Fruit fly (Drosophila melanogaster) whole organism, embryonic: ENCODE data around the gene AGO2.

Experiments
- B-H2 ChIP-seq: fragments of 200-800 bp; sonication (Bioruptor generic); optimal IDR thresholded peaks from 2 replicates; lab custom pipeline; 2018; ENCODE audit warnings: missing biosample characterization, mild to moderate bottlenecking, missing genetic modification characterization
- CG10543 ChIP-seq: fragments of 200-800 bp; sonication (Bioruptor generic); optimal IDR thresholded peaks from 3 replicates; lab custom pipeline; 2017; ENCODE audit warnings: missing biosample characterization, mild to moderate bottlenecking, missing genetic modification characterization, moderate library complexity
- CG12299 ChIP-seq: fragments of 200-800 bp; sonication (Bioruptor generic); optimal IDR thresholded peaks from 2 replicates; lab custom pipeline; 2018; ENCODE audit warnings: missing biosample characterization, mild to moderate bottlenecking, missing genetic modification characterization
- CG13424 ChIP-seq: fragments of 200-800 bp; sonication (Bioruptor generic); optimal IDR thresholded peaks from 2 replicates; lab custom pipeline; 2019; ENCODE audit warnings: missing biosample characterization, mild to moderate bottlenecking, missing genetic modification characterization, moderate library complexity
- CG14710 ChIP-seq: fragments of 200-800 bp; sonication (Bioruptor generic); optimal IDR thresholded peaks from 3 replicates; lab custom pipeline; 2019; ENCODE audit warnings: missing biosample characterization, mild to moderate bottlenecking, missing genetic modification characterization, moderate library complexity
- CG17385 ChIP-seq: fragments of 200-800 bp; sonication (Bioruptor generic); optimal IDR thresholded peaks from 3 replicates; lab custom pipeline; 2018; ENCODE audit warnings: missing biosample characterization, mild to moderate bottlenecking, missing genetic modification characterization
- CG2199 ChIP-seq: fragments of 200-800 bp; sonication (Bioruptor generic); IDR thresholded peaks from 3 replicates; pipeline ENCODE4 v1.3.6; 2022; ENCODE audit warnings: missing biosample characterization, missing genetic modification characterization
- CG32532 ChIP-seq: fragments of 200-800 bp; sonication (Bioruptor generic); IDR thresholded peaks from 2 replicates; pipeline ENCODE4 v1.3.6; 2022; ENCODE audit warnings: missing biosample characterization, missing genetic modification characterization
- CG34376 ChIP-seq: fragments of 200-800 bp; sonication (Bioruptor generic); optimal IDR thresholded peaks from 2 replicates; lab custom pipeline; 2018; ENCODE audit warnings: missing biosample characterization, mild to moderate bottlenecking, missing genetic modification characterization
- CG34422 ChIP-seq: fragments of 200-800 bp; sonication (Bioruptor generic); IDR thresholded peaks from 3 replicates; pipeline ENCODE4 v1.3.6; 2022; ENCODE audit warnings: missing biosample characterization, missing genetic modification characterization
- CG4360 ChIP-seq: fragments of 200-800 bp; sonication (Bioruptor generic); IDR thresholded peaks from 2 replicates; pipeline ENCODE4 v1.3.6; 2022; ENCODE audit warnings: missing biosample characterization, missing genetic modification characterization
- CG4730 ChIP-seq: fragments of 200-800 bp; sonication (Bioruptor generic); IDR thresholded peaks from 2 replicates; pipeline ENCODE4 v1.3.6; 2022; ENCODE audit warnings: missing biosample characterization, missing genetic modification characterization
- CG6765 ChIP-seq: fragments of 200-800 bp; sonication (Bioruptor generic); optimal IDR thresholded peaks from 3 replicates; lab custom pipeline; 2017; ENCODE audit warnings: missing biosample characterization, mild to moderate bottlenecking, missing genetic modification characterization
- CG7372 ChIP-seq: fragments of 200-800 bp; sonication (Bioruptor generic); IDR thresholded peaks from 2 replicates; pipeline ENCODE4 v1.3.6; 2022; ENCODE audit warnings: missing biosample characterization, missing genetic modification characterization
- CG8281 ChIP-seq: fragments of 200-800 bp; sonication (Bioruptor generic); optimal IDR thresholded peaks from 2 replicates; lab custom pipeline; 2018; ENCODE audit warnings: missing biosample characterization, mild to moderate bottlenecking, missing genetic modification characterization, moderate library complexity
- CG9876 ChIP-seq: fragments of 200-800 bp; sonication (Bioruptor generic); optimal IDR thresholded peaks from 2 replicates; lab custom pipeline; 2016; ENCODE audit warnings: missing biosample characterization, missing genetic modification characterization
- CHES-1-like ChIP-seq: fragments of 200-800 bp; sonication (Bioruptor generic); optimal IDR thresholded peaks from 2 replicates; lab custom pipeline; 2016; ENCODE audit warnings: missing biosample characterization, missing genetic modification characterization
- CkIIα-i1 ChIP-seq: fragments of 200-800 bp; sonication (Bioruptor generic); IDR thresholded peaks from 2 replicates; pipeline ENCODE4 v1.3.6; 2022; ENCODE audit warnings: missing biosample characterization, missing genetic modification characterization
- CoRest ChIP-seq: fragments of 200-800 bp; sonication (Bioruptor generic); optimal IDR thresholded peaks from 3 replicates; lab custom pipeline; 2018; ENCODE audit warnings: missing biosample characterization, mild to moderate bottlenecking, missing genetic modification characterization, moderate library complexity
- D ChIP-seq, 2 experiments: fragments of 200-800 bp in 1 of 2; fragments of >200 bp in 1 of 2; sonication (Bioruptor generic) in 1 of 2; optimal IDR thresholded peaks; 2 replicates in 1 of 2; 3 replicates in 1 of 2; lab custom pipeline; 2017; ENCODE audit warnings: mild to moderate bottlenecking in 1 of 2, missing biosample characterization in 1 of 2, missing genetic modification characterization in 1 of 2, missing genetic modification reagents in 1 of 2
- Elba2 ChIP-seq: fragments of 200-800 bp; sonication (Bioruptor generic); optimal IDR thresholded peaks from 3 replicates; lab custom pipeline; 2016; ENCODE audit warnings: missing biosample characterization, missing genetic modification characterization
- HLH3B ChIP-seq: fragments of 200-800 bp; sonication (Bioruptor generic); IDR thresholded peaks from 2 replicates; pipeline ENCODE4 v1.3.6; 2022; ENCODE audit warnings: missing biosample characterization, missing genetic modification characterization
- Hand ChIP-seq: fragments of 200-800 bp; sonication (Bioruptor generic); optimal IDR thresholded peaks from 2 replicates; lab custom pipeline; 2017; ENCODE audit warnings: mild to moderate bottlenecking, missing biosample characterization, missing genetic modification reagents, missing genetic modification characterization
- Hr78 ChIP-seq, 2 experiments: fragments of 200-800 bp in 1 of 2; fragments of >200 bp in 1 of 2; sonication (Bioruptor generic) in 1 of 2; optimal IDR thresholded peaks; 2 replicates each; lab custom pipeline; 2017 to 2019; ENCODE audit warnings: missing biosample characterization in 2 of 2, missing genetic modification characterization in 2 of 2, mild to moderate bottlenecking in 1 of 2, moderate library complexity in 1 of 2
- Hsf ChIP-seq: fragments of 200-800 bp; sonication (Bioruptor generic); optimal IDR thresholded peaks from 3 replicates; lab custom pipeline; 2016; ENCODE audit warnings: missing biosample characterization, missing genetic modification characterization
- Lim3 ChIP-seq: fragments of 200-800 bp; sonication (Bioruptor generic); IDR thresholded peaks from 2 replicates; pipeline ENCODE4 v1.3.6; 2022; ENCODE audit warnings: missing biosample characterization, missing genetic modification characterization
- Med ChIP-seq: fragments of 200-800 bp; sonication (Bioruptor generic); peaks from one replicate; lab custom pipeline; 2016; ENCODE audit warnings: missing biosample characterization, missing genetic modification characterization, mild to moderate bottlenecking, inconsistent platforms, moderate library complexity
- TFAM ChIP-seq: fragments of 200-800 bp; sonication (Bioruptor generic); optimal IDR thresholded peaks from 2 replicates; lab custom pipeline; 2017; ENCODE audit warnings: missing biosample characterization, missing genetic modification characterization, inconsistent platforms
- Vsx1 ChIP-seq: fragments of 200-800 bp; sonication (Bioruptor generic); optimal IDR thresholded peaks from 2 replicates; lab custom pipeline; 2017; ENCODE audit warnings: missing biosample characterization, mild to moderate bottlenecking, missing genetic modification characterization, missing genetic modification reagents
- ato ChIP-seq: fragments of 200-800 bp; sonication (Bioruptor generic); IDR thresholded peaks from 2 replicates; pipeline ENCODE4 v1.3.6; 2022; ENCODE audit warnings: missing biosample characterization, missing genetic modification characterization; ENCODE audit not compliant: partially characterized antibody
- br ChIP-seq: fragments of >200 bp; optimal IDR thresholded peaks from 2 replicates; lab custom pipeline; 2017
- bsh ChIP-seq, 2 experiments: fragments of 200-800 bp; sonication (Bioruptor generic); optimal IDR thresholded peaks; 2 replicates each; lab custom pipeline; 2017 to 2018; ENCODE audit warnings: mild to moderate bottlenecking in 2 of 2, missing biosample characterization in 2 of 2, missing genetic modification characterization in 2 of 2, moderate library complexity in 1 of 2
- cg ChIP-seq: fragments of 200-800 bp; sonication (Bioruptor generic); optimal IDR thresholded peaks from 3 replicates; lab custom pipeline; 2019; ENCODE audit warnings: missing biosample characterization, mild to moderate bottlenecking, missing genetic modification characterization, moderate library complexity
- chinmo ChIP-seq: fragments of 200-800 bp; sonication (Bioruptor generic); IDR thresholded peaks from 4 replicates; pipeline ENCODE4 v1.3.6; 2022; ENCODE audit warnings: missing biosample characterization, missing genetic modification characterization; ENCODE audit not compliant: partially characterized antibody
- ci ChIP-seq: fragments of 200-800 bp; sonication (Bioruptor generic); IDR thresholded peaks from 3 replicates; pipeline ENCODE4 v1.3.6; 2022; ENCODE audit warnings: missing biosample characterization, missing genetic modification characterization
- corto ChIP-seq: fragments of 200-800 bp; sonication (Bioruptor generic); optimal IDR thresholded peaks from 2 replicates; lab custom pipeline; 2016; ENCODE audit warnings: missing biosample characterization, mild to moderate bottlenecking, missing genetic modification characterization, moderate library complexity
- eve ChIP-seq, 2 experiments: fragments of >200 bp; optimal IDR thresholded peaks; 2 replicates each; lab custom pipeline; 2017; ENCODE audit warnings: missing biosample characterization in 2 of 2, missing genetic modification characterization in 2 of 2
- exex ChIP-seq: fragments of 200-800 bp; sonication (Bioruptor generic); optimal IDR thresholded peaks from 4 replicates; lab custom pipeline; 2018; ENCODE audit warnings: missing biosample characterization, mild to moderate bottlenecking, missing genetic modification characterization, moderate library complexity
- hkb ChIP-seq, 2 experiments: fragments of 200-800 bp in 1 of 2; fragments of >200 bp in 1 of 2; sonication (Bioruptor generic) in 1 of 2; IDR thresholded peaks in 1 of 2; optimal IDR thresholded peaks in 1 of 2; 2 replicates each; pipeline versions ENCODE4 v1.3.6 to Lab custom; 2017 to 2022; ENCODE audit warnings: missing biosample characterization in 1 of 2, missing genetic modification characterization in 1 of 2
- kah ChIP-seq: fragments of 200-800 bp; sonication (Bioruptor generic); optimal IDR thresholded peaks from 2 replicates; lab custom pipeline; 2018; ENCODE audit warnings: missing biosample characterization, mild to moderate bottlenecking, missing genetic modification characterization
- lov ChIP-seq, 2 experiments: fragments of 200-800 bp in 1 of 2; fragments of >200 bp in 1 of 2; sonication (Bioruptor generic) in 1 of 2; IDR thresholded peaks in 1 of 2; optimal IDR thresholded peaks in 1 of 2; 2 replicates in 1 of 2; 3 replicates in 1 of 2; pipeline versions ENCODE4 v1.3.6 to Lab custom; 2017 to 2022; ENCODE audit warnings: missing biosample characterization in 1 of 2, missing genetic modification characterization in 1 of 2
- stc ChIP-seq: fragments of 200-800 bp; sonication (Bioruptor generic); IDR thresholded peaks from 2 replicates; pipeline ENCODE4 v1.3.6; 2022; ENCODE audit warnings: missing biosample characterization, missing genetic modification characterization
- tio ChIP-seq: fragments of 200-800 bp; sonication (Bioruptor generic); optimal IDR thresholded peaks from 2 replicates; lab custom pipeline; 2017; ENCODE audit warnings: missing biosample characterization, missing genetic modification characterization, inconsistent platforms
- tup ChIP-seq: fragments of 200-800 bp; sonication (Bioruptor generic); optimal IDR thresholded peaks from 2 replicates; lab custom pipeline; 2016; ENCODE audit warnings: missing biosample characterization, mild to moderate bottlenecking, missing genetic modification characterization, moderate library complexity
- unc-4 ChIP-seq: fragments of 200-800 bp; sonication (Bioruptor generic); IDR thresholded peaks from 2 replicates; pipeline ENCODE4 v1.3.6; 2022; ENCODE audit warnings: missing biosample characterization, missing genetic modification characterization; ENCODE audit not compliant: partially characterized antibody

The AGO2 gene

dm6 chr3L:15514405-15514804 is 39.5 kb upstream of the AGO2 start (continued):
- TF ChIP-seq ci (GFP tag; lab: Robert Waterston, UW) = peak; percentile 27; the same call in 1 of the 3 replicates

- TF ChIP-seq CG9876 = no peak
- TF ChIP-seq CG14710 = no peak
- TF ChIP-seq br (lab: Kevin White, UChicago) = no peak
- no peak for TF ChIP-seq ato (GFP tag; lab: Robert Waterston, UW)
- TF ChIP-seq Elba2 = no peak
- TF ChIP-seq CG12299 (tag; lab: Kevin White, UChicago) = no peak
- TF ChIP-seq CG10543 (GFP tag; lab: Kevin White, UChicago) = peak; percentile 73
- TF ChIP-seq CHES-1-like (GFP tag; lab: Kevin White, UChicago) = no peak
- peak; percentile 24 for TF ChIP-seq Hand (GFP tag; lab: Kevin White, UChicago)
- peak; percentile 91 for TF ChIP-seq CG17385 (GFP tag; lab: Kevin White, UChicago)
- no peak for TF ChIP-seq hkb (optimal IDR thresholded peaks at IDR 0.05; lab: Kevin White, UChicago)
- peak; percentile 10; the same call in 1 of the 2 replicates for TF ChIP-seq hkb (GFP tag; IDR thresholded peaks at IDR 0.05; lab: Robert Waterston, UW)
- TF ChIP-seq Vsx1 (GFP tag; lab: Kevin White, UChicago) = peak; percentile 28
- TF ChIP-seq bsh (GFP tag; optimal IDR thresholded peaks at IDR 0.05; lab: Kevin White, UChicago) = no peak
- TF ChIP-seq CkIIα-i1 (GFP tag; lab: Robert Waterston, UW) = no peak
- no peak; the same call in 2 of the 3 replicates for TF ChIP-seq CG34422
- no peak for TF ChIP-seq CoRest
- 0 out of 2 replicates have a peak, but pooled peaks have one; percentile 10 for TF ChIP-seq unc-4 (GFP tag; lab: Robert Waterston, UW)
- TF ChIP-seq exex (tag; lab: Kevin White, UChicago) = peak; percentile 43
- TF ChIP-seq CG6765 (GFP tag; lab: Kevin White, UChicago) = peak; percentile 17
- no peak for TF ChIP-seq CG7372 (GFP tag; lab: Robert Waterston, UW)
- TF ChIP-seq TFAM (GFP tag; lab: Kevin White, UChicago) = no peak
- no peak for TF ChIP-seq D (optimal IDR thresholded peaks at IDR 0.05; lab: Kevin White, UChicago)
- TF ChIP-seq D (GFP tag; optimal IDR thresholded peaks at IDR 0.05; lab: Kevin White, UChicago) = no peak
- TF ChIP-seq stc = no peak
- TF ChIP-seq kah (GFP tag; lab: Kevin White, UChicago) = no peak
- no peak for TF ChIP-seq Lim3 (GFP tag; lab: Robert Waterston, UW)
- no peak for TF ChIP-seq HLH3B (GFP tag; lab: Robert Waterston, UW)
- TF ChIP-seq CG4360 (GFP tag; lab: Robert Waterston, UW) = peak; percentile 81
- no peak for TF ChIP-seq corto (GFP tag; lab: Kevin White, UChicago)
- peak; percentile 17 for TF ChIP-seq cg
- peak in 1 of 2 experiments; percentile 67 for TF ChIP-seq Hr78 (GFP tag; optimal IDR thresholded peaks at IDR 0.05; lab: Kevin White, UChicago)
- peak; percentile 4; the same call in 2 of the 4 replicates for TF ChIP-seq chinmo
- no peak for TF ChIP-seq Hsf (GFP tag; lab: Kevin White, UChicago)
- TF ChIP-seq CG2199 (GFP tag; lab: Robert Waterston, UW) = 0 out of 3 replicates have a peak, but pooled peaks have one; percentile 33
- TF ChIP-seq tup (GFP tag; lab: Kevin White, UChicago) = no peak
- TF ChIP-seq CG34376 = peak; percentile 19
- no peak for TF ChIP-seq lov (optimal IDR thresholded peaks at IDR 0.05; lab: Kevin White, UChicago)
- TF ChIP-seq lov (GFP tag; IDR thresholded peaks at IDR 0.05; lab: Robert Waterston, UW) = no peak
- TF ChIP-seq CG8281 (tag; lab: Kevin White, UChicago) = no peak
- peak in 1 of 2 experiments; percentile 81 for TF ChIP-seq eve (GFP tag; optimal IDR thresholded peaks at IDR 0.05; lab: Kevin White, UChicago)
- no peak for TF ChIP-seq CG4730 (GFP tag; lab: Robert Waterston, UW)
- no peak for TF ChIP-seq tio
- TF ChIP-seq CG13424 = no peak
- peak; percentile 0 for TF ChIP-seq B-H2 (GFP tag; lab: Kevin White, UChicago)
- no peak for TF ChIP-seq CG32532 (GFP tag; lab: Robert Waterston, UW)
- peak; percentile 77 for TF ChIP-seq Med
These were observed 39.0 kb upstream of the AGO2 start for dm6 chr3L:15514814-15515495.
